Fruit fly (Drosophila melanogaster) whole organism, embryonic: Measurements from ENCODE around the gene CG13384.

Experiments
- Blimp-1 ChIP-seq: fragments of 200-800 bp; sonication (Bioruptor generic); optimal IDR thresholded peaks from 3 replicates; lab custom pipeline; 2018; ENCODE audit warnings: missing biosample characterization, missing genetic modification characterization, mild to moderate bottlenecking, moderate library complexity, missing genetic modification reagents
- CG10147 ChIP-seq: fragments of 200-800 bp; sonication (Bioruptor generic); optimal IDR thresholded peaks from 2 replicates; lab custom pipeline; 2019; ENCODE audit warnings: missing biosample characterization, mild to moderate bottlenecking, missing genetic modification characterization, moderate library complexity
- CG11398 ChIP-seq: fragments of 200-800 bp; sonication (Bioruptor generic); optimal IDR thresholded peaks from 2 replicates; lab custom pipeline; 2016; ENCODE audit warnings: missing biosample characterization, missing genetic modification characterization
- CG11723 ChIP-seq: fragments of 200-800 bp; sonication (Bioruptor generic); optimal IDR thresholded peaks from 2 replicates; lab custom pipeline; 2017; ENCODE audit warnings: missing biosample characterization, mild to moderate bottlenecking, missing genetic modification characterization
- CG12659 ChIP-seq: fragments of 200-800 bp; sonication (Bioruptor generic); optimal IDR thresholded peaks from 3 replicates; lab custom pipeline; 2017; ENCODE audit warnings: mild to moderate bottlenecking, missing biosample characterization, missing genetic modification reagents, missing genetic modification characterization
- CG15269 ChIP-seq: fragments of 200-800 bp; sonication (Bioruptor generic); optimal IDR thresholded peaks from 2 replicates; lab custom pipeline; 2018; ENCODE audit warnings: missing biosample characterization, mild to moderate bottlenecking, missing genetic modification characterization, moderate library complexity
- CG16863 ChIP-seq: fragments of 200-800 bp; sonication (Bioruptor generic); optimal IDR thresholded peaks from 3 replicates; lab custom pipeline; 2016; ENCODE audit warnings: missing biosample characterization, missing genetic modification characterization
- CG17385 ChIP-seq: fragments of 200-800 bp; sonication (Bioruptor generic); optimal IDR thresholded peaks from 3 replicates; lab custom pipeline; 2018; ENCODE audit warnings: missing biosample characterization, mild to moderate bottlenecking, missing genetic modification characterization
- CG3065 ChIP-seq: fragments of 200-800 bp; sonication (Bioruptor generic); optimal IDR thresholded peaks from 2 replicates; lab custom pipeline; 2016; ENCODE audit warnings: missing biosample characterization, missing genetic modification characterization
- CG34224 ChIP-seq: fragments of 200-800 bp; sonication (Bioruptor generic); IDR thresholded peaks from 3 replicates; pipeline ENCODE4 v1.3.6; 2022; ENCODE audit warnings: missing biosample characterization, missing genetic modification characterization; ENCODE audit not compliant: partially characterized antibody
- CG4360 ChIP-seq: fragments of 200-800 bp; sonication (Bioruptor generic); IDR thresholded peaks from 2 replicates; pipeline ENCODE4 v1.3.6; 2022; ENCODE audit warnings: missing biosample characterization, missing genetic modification characterization
- CG6791 ChIP-seq: fragments of 200-800 bp; sonication (Bioruptor generic); IDR thresholded peaks from 3 replicates; pipeline ENCODE4 v1.3.6; 2022; ENCODE audit warnings: missing biosample characterization, missing genetic modification characterization; ENCODE audit not compliant: partially characterized antibody
- CG7556 ChIP-seq: fragments of 200-800 bp; sonication (Bioruptor generic); optimal IDR thresholded peaks from 2 replicates; lab custom pipeline; 2017; ENCODE audit warnings: missing biosample characterization, mild to moderate bottlenecking, missing genetic modification characterization
- CG8478 ChIP-seq: fragments of >200 bp; optimal IDR thresholded peaks from 2 replicates; lab custom pipeline; 2018
- CG9797 ChIP-seq: fragments of 200-800 bp; sonication (Bioruptor generic); optimal IDR thresholded peaks from 3 replicates; lab custom pipeline; 2018; ENCODE audit warnings: missing biosample characterization, mild to moderate bottlenecking, missing genetic modification characterization
- CoRest ChIP-seq: fragments of 200-800 bp; sonication (Bioruptor generic); optimal IDR thresholded peaks from 3 replicates; lab custom pipeline; 2018; ENCODE audit warnings: missing biosample characterization, mild to moderate bottlenecking, missing genetic modification characterization, moderate library complexity
- D19B ChIP-seq: fragments of 200-800 bp; sonication (Bioruptor generic); optimal IDR thresholded peaks from 2 replicates; lab custom pipeline; 2017; ENCODE audit warnings: missing biosample characterization, mild to moderate bottlenecking, missing genetic modification characterization
- HLH4C ChIP-seq: fragments of 200-800 bp; sonication (Bioruptor generic); IDR thresholded peaks from 3 replicates; pipeline ENCODE4 v1.3.6; 2022; ENCODE audit warnings: missing biosample characterization, missing genetic modification characterization; ENCODE audit not compliant: partially characterized antibody
- Hr78 ChIP-seq, 2 experiments: fragments of 200-800 bp in 1 of 2; fragments of >200 bp in 1 of 2; sonication (Bioruptor generic) in 1 of 2; optimal IDR thresholded peaks; 2 replicates each; lab custom pipeline; 2017 to 2019; ENCODE audit warnings: missing biosample characterization in 2 of 2, missing genetic modification characterization in 2 of 2, mild to moderate bottlenecking in 1 of 2, moderate library complexity in 1 of 2
- Med ChIP-seq: fragments of 200-800 bp; sonication (Bioruptor generic); peaks from one replicate; lab custom pipeline; 2016; ENCODE audit warnings: missing biosample characterization, missing genetic modification characterization, mild to moderate bottlenecking, inconsistent platforms, moderate library complexity
- Mrtf ChIP-seq: fragments of 200-800 bp; sonication (Bioruptor generic); IDR thresholded peaks from 3 replicates; pipeline ENCODE4 v1.3.6; 2022; ENCODE audit warnings: missing biosample characterization, missing genetic modification characterization
- Optix ChIP-seq: fragments of 200-800 bp; sonication (Bioruptor generic); IDR thresholded peaks from 3 replicates; pipeline ENCODE4 v1.3.6; 2022; ENCODE audit warnings: missing biosample characterization, missing genetic modification characterization
- PHDP ChIP-seq: fragments of 200-800 bp; sonication (Bioruptor generic); optimal IDR thresholded peaks from 3 replicates; lab custom pipeline; 2018; ENCODE audit warnings: missing biosample characterization, mild to moderate bottlenecking, missing genetic modification characterization, moderate library complexity
- Rfx ChIP-seq: fragments of 200-800 bp; sonication (Bioruptor generic); IDR thresholded peaks from 2 replicates; pipeline ENCODE4 v1.3.6; 2022; ENCODE audit warnings: missing biosample characterization, missing genetic modification characterization
- abd-A ChIP-seq: fragments of 200-800 bp; sonication (Bioruptor generic); optimal IDR thresholded peaks from 3 replicates; lab custom pipeline; 2019; ENCODE audit warnings: missing biosample characterization, mild to moderate bottlenecking, missing genetic modification characterization, moderate library complexity
- az2 ChIP-seq: fragments of 200-800 bp; sonication (Bioruptor generic); optimal IDR thresholded peaks from 3 replicates; lab custom pipeline; 2016; ENCODE audit warnings: missing biosample characterization, missing genetic modification characterization
- cg ChIP-seq: fragments of 200-800 bp; sonication (Bioruptor generic); optimal IDR thresholded peaks from 3 replicates; lab custom pipeline; 2019; ENCODE audit warnings: missing biosample characterization, mild to moderate bottlenecking, missing genetic modification characterization, moderate library complexity
- chinmo ChIP-seq: fragments of 200-800 bp; sonication (Bioruptor generic); IDR thresholded peaks from 4 replicates; pipeline ENCODE4 v1.3.6; 2022; ENCODE audit warnings: missing biosample characterization, missing genetic modification characterization; ENCODE audit not compliant: partially characterized antibody
- chm ChIP-seq: fragments of 200-800 bp; sonication (Bioruptor generic); IDR thresholded peaks from 2 replicates; pipeline ENCODE4 v1.3.6; 2022; ENCODE audit warnings: missing biosample characterization, missing genetic modification characterization
- crol ChIP-seq: fragments of 200-800 bp; sonication (Bioruptor generic); IDR thresholded peaks from 2 replicates; pipeline ENCODE4 v1.3.6; 2022; ENCODE audit warnings: missing biosample characterization, missing genetic modification characterization
- dati ChIP-seq: fragments of 200-800 bp; sonication (Bioruptor generic); IDR thresholded peaks from 2 replicates; pipeline ENCODE4 v1.3.6; 2022; ENCODE audit warnings: missing biosample characterization, missing genetic modification characterization
- dm ChIP-seq: fragments of 200-800 bp; sonication (Bioruptor generic); optimal IDR thresholded peaks from 3 replicates; lab custom pipeline; 2016; ENCODE audit warnings: missing biosample characterization, missing genetic modification characterization
- gem ChIP-seq: fragments of 200-800 bp; sonication (Bioruptor generic); optimal IDR thresholded peaks from 2 replicates; lab custom pipeline; 2019; ENCODE audit warnings: missing biosample characterization, mild to moderate bottlenecking, missing genetic modification characterization, moderate library complexity
- grau ChIP-seq: fragments of 200-800 bp; optimal IDR thresholded peaks from 3 replicates; lab custom pipeline; 2019; ENCODE audit warnings: missing biosample characterization, mild to moderate bottlenecking, missing genetic modification characterization, moderate library complexity
- gsb-n ChIP-seq: fragments of 200-800 bp; sonication (Bioruptor generic); optimal IDR thresholded peaks from 3 replicates; lab custom pipeline; 2018; ENCODE audit warnings: missing biosample characterization, mild to moderate bottlenecking, missing genetic modification characterization
- hkb ChIP-seq, 2 experiments: fragments of 200-800 bp in 1 of 2; fragments of >200 bp in 1 of 2; sonication (Bioruptor generic) in 1 of 2; IDR thresholded peaks in 1 of 2; optimal IDR thresholded peaks in 1 of 2; 2 replicates each; pipeline versions ENCODE4 v1.3.6 to Lab custom; 2017 to 2022; ENCODE audit warnings: missing biosample characterization in 1 of 2, missing genetic modification characterization in 1 of 2
- hth ChIP-seq: fragments of >200 bp; optimal IDR thresholded peaks from 2 replicates; lab custom pipeline; 2017; ENCODE audit warnings: inconsistent platforms
- kni ChIP-seq: fragments of 200-800 bp; sonication (Bioruptor generic); optimal IDR thresholded peaks from 3 replicates; lab custom pipeline; 2017; ENCODE audit warnings: mild to moderate bottlenecking, missing biosample characterization, missing genetic modification reagents, missing genetic modification characterization
- nerfin-2 ChIP-seq: fragments of 200-800 bp; sonication (Bioruptor generic); IDR thresholded peaks from 2 replicates; pipeline ENCODE4 v1.3.6; 2022; ENCODE audit warnings: missing biosample characterization, missing genetic modification characterization; ENCODE audit not compliant: partially characterized antibody
- pb ChIP-seq: fragments of 200-800 bp; sonication (Bioruptor generic); optimal IDR thresholded peaks from 3 replicates; lab custom pipeline; 2016; ENCODE audit warnings: missing biosample characterization, missing genetic modification characterization
- pros ChIP-seq: fragments of 200-800 bp; sonication (Bioruptor generic); optimal IDR thresholded peaks from 3 replicates; lab custom pipeline; 2019; ENCODE audit warnings: missing biosample characterization, mild to moderate bottlenecking, missing genetic modification characterization, moderate library complexity
- rib ChIP-seq: fragments of 200-800 bp; sonication (Bioruptor generic); IDR thresholded peaks from 2 replicates; pipeline ENCODE4 v1.3.6; 2022; ENCODE audit warnings: missing biosample characterization, missing genetic modification characterization
- sens ChIP-seq: fragments of 200-800 bp; sonication (Bioruptor generic); peaks from one replicate; lab custom pipeline; 2016; ENCODE audit warnings: missing biosample characterization, missing genetic modification characterization
- so ChIP-seq: fragments of 200-800 bp; sonication (Bioruptor generic); IDR thresholded peaks from 3 replicates; pipeline ENCODE4 v1.3.6; 2022; ENCODE audit warnings: missing biosample characterization, missing genetic modification characterization
- sug ChIP-seq: fragments of 200-800 bp; optimal IDR thresholded peaks from 2 replicates; lab custom pipeline; 2019; ENCODE audit warnings: missing biosample characterization, mild to moderate bottlenecking, missing genetic modification characterization, moderate library complexity
- tgo ChIP-seq: fragments of 200-800 bp; sonication (Bioruptor generic); IDR thresholded peaks from 3 replicates; pipeline ENCODE4 v1.3.6; 2022; ENCODE audit warnings: missing biosample characterization, missing genetic modification characterization
- twi ChIP-seq: fragments of 200-800 bp; optimal IDR thresholded peaks from 2 replicates; lab custom pipeline; 2019; ENCODE audit warnings: missing biosample characterization, mild to moderate bottlenecking, missing genetic modification characterization, moderate library complexity
- unc-4 ChIP-seq: fragments of 200-800 bp; sonication (Bioruptor generic); IDR thresholded peaks from 2 replicates; pipeline ENCODE4 v1.3.6; 2022; ENCODE audit warnings: missing biosample characterization, missing genetic modification characterization; ENCODE audit not compliant: partially characterized antibody
- usp ChIP-seq: fragments of >200 bp; optimal IDR thresholded peaks from 2 replicates; lab custom pipeline; 2017; ENCODE audit warnings: missing biosample characterization, missing genetic modification characterization

The CG13384 gene

dm6 chr2L:8419382-8419940 is 35.2 kb downstream of the CG13384 start (continued):
- TF ChIP-seq pb (no peak), CG34224 (GFP tag; lab: Robert Waterston, UW) (no peak), nerfin-2 (GFP tag; lab: Robert Waterston, UW) (0 out of 2 replicates have a peak, but pooled peaks have one; percentile 39), gsb-n (tag; lab: Kevin White, UChicago) (peak; percentile 38), sug (tag; lab: Kevin White, UChicago) (no peak), Med (peak; percentile 1), twi (peak; percentile 49), pros (GFP tag; lab: Kevin White, UChicago) (peak; percentile 77), CG10147 (no peak), CG11723 (GFP tag; lab: Kevin White, UChicago) (no peak), rib (GFP tag; lab: Robert Waterston, UW) (no peak), HLH4C (GFP tag; lab: Robert Waterston, UW) (no peak), Blimp-1 (GFP tag; lab: Kevin White, UChicago) (no peak), CG11398 (no peak), crol (GFP tag; lab: Robert Waterston, UW) (peak; percentile 81), dm (GFP tag; lab: Kevin White, UChicago) (no peak), dati (GFP tag; lab: Robert Waterston, UW) (no peak), CG6791 (no peak), unc-4 (GFP tag; lab: Robert Waterston, UW) (no peak), so (GFP tag; lab: Robert Waterston, UW) (no peak), chinmo (GFP tag; lab: Robert Waterston, UW) (0 out of 4 replicates have a peak, but pooled peaks have one; percentile 47), CG17385 (peak; percentile 64), CG9797 (no peak), CG8478 (no peak), hkb (optimal IDR thresholded peaks at IDR 0.05; lab: Kevin White, UChicago) (no peak), hkb (GFP tag; IDR thresholded peaks at IDR 0.05; lab: Robert Waterston, UW) (no peak), tgo (GFP tag; lab: Robert Waterston, UW) (no peak), Hr78 (GFP tag; optimal IDR thresholded peaks at IDR 0.05; lab: Kevin White, UChicago) (peak in 1 of 2 experiments; percentile 79), usp (GFP tag; lab: Kevin White, UChicago) (no peak), cg (GFP tag; lab: Kevin White, UChicago) (peak; percentile 68), Optix (no peak), Mrtf (GFP tag; lab: Robert Waterston, UW) (0 out of 3 replicates have a peak, but pooled peaks have one; percentile 17), hth (lab: Kevin White, UChicago) (no peak), abd-A (tag; lab: Kevin White, UChicago) (peak; percentile 1)
- TF ChIP-seq, all 482 proteins: peak for 24

DNA sequence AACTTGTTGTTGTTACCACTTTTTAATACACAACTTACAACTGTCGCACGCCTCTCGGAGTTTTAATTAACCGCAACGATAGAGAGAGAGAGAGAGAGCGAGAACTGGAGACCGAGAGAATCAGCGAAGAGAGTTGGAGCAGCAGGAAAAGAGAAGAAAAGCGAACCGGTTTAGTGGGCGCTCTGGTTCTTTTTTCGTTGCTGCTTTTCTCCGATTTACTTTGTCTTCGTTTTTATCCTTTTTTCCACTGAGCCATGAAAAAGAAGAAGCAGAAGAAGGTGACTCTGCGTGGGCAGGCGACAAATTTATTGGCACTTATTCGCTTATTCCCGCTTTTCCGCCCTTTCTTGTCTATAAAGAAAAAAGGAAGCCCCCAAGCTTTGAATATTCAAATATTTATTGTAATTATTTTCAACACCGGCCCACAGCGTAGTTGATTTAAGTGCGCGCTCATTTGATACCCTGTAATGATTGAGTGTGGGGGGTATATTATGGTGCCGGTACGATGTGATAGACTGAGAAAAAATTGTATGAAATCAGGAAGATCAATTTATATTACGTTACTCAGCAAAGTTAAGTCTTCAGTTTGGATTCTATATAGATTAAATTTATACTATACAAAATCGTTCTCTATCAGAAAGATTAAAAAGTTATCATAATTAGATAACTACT is 36.1 kb downstream of the CG13384 start:
- peak; percentile 3 for TF ChIP-seq CG12659 (GFP tag; lab: Kevin White, UChicago)
- no peak for TF ChIP-seq CG3065 (GFP tag; lab: Kevin White, UChicago)
- peak; percentile 31; the same call in 1 of the 2 replicates for TF ChIP-seq chm (GFP tag; lab: Robert Waterston, UW)
- peak; percentile 8 for TF ChIP-seq CG15269 (tag; lab: Kevin White, UChicago)
- TF ChIP-seq sens (GFP tag; lab: Kevin White, UChicago): peak; percentile 77
- no peak for TF ChIP-seq CG16863 (GFP tag; lab: Kevin White, UChicago)
- TF ChIP-seq CG7556 (GFP tag; lab: Kevin White, UChicago): no peak
- TF ChIP-seq CG4360 (GFP tag; lab: Robert Waterston, UW): 0 out of 2 replicates have a peak, but pooled peaks have one; percentile 28
- peak; percentile 5 for TF ChIP-seq az2 (GFP tag; lab: Kevin White, UChicago)
- TF ChIP-seq PHDP (tag; lab: Kevin White, UChicago): peak; percentile 11
- no peak for TF ChIP-seq CG34224 (GFP tag; lab: Robert Waterston, UW)
- peak; percentile 75 for TF ChIP-seq D19B
- peak; percentile 10 for TF ChIP-seq kni
- peak; percentile 16 for TF ChIP-seq CoRest
- peak; percentile 45 for TF ChIP-seq gem (tag; lab: Kevin White, UChicago)
- peak; percentile 27; the same call in 1 of the 2 replicates for TF ChIP-seq Rfx (GFP tag; lab: Robert Waterston, UW)
- TF ChIP-seq grau: peak; percentile 8
